Fruit fly (Drosophila melanogaster) whole organism, embryonic: ENCODE measurements around the gene Ist1.

Source experiments
- Antp ChIP-seq: fragments of 200-800 bp; sonication (Bioruptor generic); optimal IDR thresholded peaks from 3 replicates; lab custom pipeline; 2016; ENCODE audit warnings: missing biosample characterization, missing genetic modification characterization
- C15 ChIP-seq: fragments of 200-800 bp; sonication (Bioruptor generic); IDR thresholded peaks from 3 replicates; pipeline ENCODE4 v1.3.6; 2022; ENCODE audit warnings: missing biosample characterization, missing genetic modification characterization
- CG10209 ChIP-seq: fragments of 200-800 bp; sonication (Bioruptor generic); optimal IDR thresholded peaks from 3 replicates; lab custom pipeline; 2017; ENCODE audit warnings: missing biosample characterization, mild to moderate bottlenecking, missing genetic modification characterization, missing genetic modification reagents
- CG1024 ChIP-seq: fragments of 200-800 bp; sonication (Bioruptor generic); IDR thresholded peaks from 2 replicates; pipeline ENCODE4 v1.3.6; 2022; ENCODE audit warnings: missing biosample characterization, missing genetic modification characterization
- CG10366 ChIP-seq: fragments of 200-800 bp; sonication (Bioruptor generic); IDR thresholded peaks from 2 replicates; pipeline ENCODE4 v1.3.6; 2022; ENCODE audit warnings: missing biosample characterization, missing genetic modification characterization
- CG10654 ChIP-seq: fragments of 200-800 bp; sonication (Bioruptor generic); optimal IDR thresholded peaks from 2 replicates; lab custom pipeline; 2016; ENCODE audit warnings: missing biosample characterization, missing genetic modification characterization
- CG12744 ChIP-seq: fragments of 200-800 bp; sonication (Bioruptor generic); optimal IDR thresholded peaks from 2 replicates; lab custom pipeline; 2016; ENCODE audit warnings: missing biosample characterization, missing genetic modification characterization
- CG12942 ChIP-seq: fragments of 200-800 bp; sonication (Bioruptor generic); optimal IDR thresholded peaks from 3 replicates; lab custom pipeline; 2016; ENCODE audit warnings: missing biosample characterization, missing genetic modification characterization
- CG14050 ChIP-seq: fragments of 200-800 bp; sonication (Bioruptor generic); IDR thresholded peaks from 3 replicates; pipeline ENCODE4 v1.3.6; 2022; ENCODE audit warnings: missing biosample characterization, missing genetic modification characterization
- CG14441 ChIP-seq: fragments of 200-800 bp; sonication (Bioruptor generic); IDR thresholded peaks from 2 replicates; pipeline ENCODE4 v1.3.6; 2022; ENCODE audit warnings: missing biosample characterization, missing genetic modification characterization
- CG14965 ChIP-seq: fragments of 200-800 bp; sonication (Bioruptor generic); optimal IDR thresholded peaks from 2 replicates; lab custom pipeline; 2016; ENCODE audit warnings: missing biosample characterization, missing genetic modification characterization, borderline replicate concordance
- CG17612 ChIP-seq: fragments of 200-800 bp; sonication (Bioruptor generic); IDR thresholded peaks from 2 replicates; pipeline ENCODE4 v1.3.6; 2022; ENCODE audit warnings: missing biosample characterization, missing genetic modification characterization
- CG18599 ChIP-seq: fragments of 200-800 bp; sonication (Bioruptor generic); optimal IDR thresholded peaks from 3 replicates; lab custom pipeline; 2017; ENCODE audit warnings: missing biosample characterization, missing genetic modification characterization, mild to moderate bottlenecking, moderate library complexity, missing genetic modification reagents
- CG18764 ChIP-seq: fragments of 200-800 bp; sonication (Bioruptor generic); optimal IDR thresholded peaks from 3 replicates; lab custom pipeline; 2016; ENCODE audit warnings: missing biosample characterization, missing genetic modification characterization
- CG3065 ChIP-seq: fragments of 200-800 bp; sonication (Bioruptor generic); optimal IDR thresholded peaks from 2 replicates; lab custom pipeline; 2016; ENCODE audit warnings: missing biosample characterization, missing genetic modification characterization
- CG3726 ChIP-seq: fragments of 200-800 bp; sonication (Bioruptor generic); IDR thresholded peaks from 3 replicates; pipeline ENCODE4, ENCODE4 v1.3.6; 2022; ENCODE audit warnings: missing biosample characterization, missing genetic modification characterization
- CG3847 ChIP-seq: fragments of 200-800 bp; sonication (Bioruptor generic); IDR thresholded peaks from 2 replicates; pipeline ENCODE4 v1.3.6; 2022; ENCODE audit warnings: missing biosample characterization, missing genetic modification characterization
- CG4617 ChIP-seq: fragments of 200-800 bp; sonication (Bioruptor generic); optimal IDR thresholded peaks from 3 replicates; lab custom pipeline; 2016; ENCODE audit warnings: missing biosample characterization, missing genetic modification characterization, borderline replicate concordance
- CG4730 ChIP-seq: fragments of 200-800 bp; sonication (Bioruptor generic); IDR thresholded peaks from 2 replicates; pipeline ENCODE4 v1.3.6; 2022; ENCODE audit warnings: missing biosample characterization, missing genetic modification characterization
- CG6689 ChIP-seq: fragments of 200-800 bp; sonication (Bioruptor generic); IDR thresholded peaks from 2 replicates; pipeline ENCODE4 v1.3.6; 2022; ENCODE audit warnings: missing biosample characterization, missing genetic modification characterization
- CG6854 ChIP-seq: fragments of 200-800 bp; sonication (Bioruptor generic); optimal IDR thresholded peaks from 3 replicates; lab custom pipeline; 2017; ENCODE audit warnings: missing biosample characterization, mild to moderate bottlenecking, missing genetic modification characterization
- CG7556 ChIP-seq: fragments of 200-800 bp; sonication (Bioruptor generic); optimal IDR thresholded peaks from 2 replicates; lab custom pipeline; 2017; ENCODE audit warnings: missing biosample characterization, mild to moderate bottlenecking, missing genetic modification characterization
- CG7786 ChIP-seq: fragments of 200-800 bp; sonication (Bioruptor generic); optimal IDR thresholded peaks from 2 replicates; lab custom pipeline; 2016; ENCODE audit warnings: missing biosample characterization, missing genetic modification characterization
- D19B ChIP-seq: fragments of 200-800 bp; sonication (Bioruptor generic); optimal IDR thresholded peaks from 2 replicates; lab custom pipeline; 2017; ENCODE audit warnings: missing biosample characterization, mild to moderate bottlenecking, missing genetic modification characterization
- Fer2 ChIP-seq: fragments of 200-800 bp; sonication (Bioruptor generic); optimal IDR thresholded peaks from 2 replicates; lab custom pipeline; 2018; ENCODE audit warnings: missing biosample characterization, mild to moderate bottlenecking, missing genetic modification characterization, moderate library complexity
- Hr39 ChIP-seq: fragments of >200 bp; optimal IDR thresholded peaks from 2 replicates; lab custom pipeline; 2017
- MTF-1 ChIP-seq: fragments of 200-800 bp; sonication (Bioruptor generic); optimal IDR thresholded peaks from 2 replicates; lab custom pipeline; 2018; ENCODE audit warnings: missing biosample characterization, mild to moderate bottlenecking, missing genetic modification characterization, borderline replicate concordance
- Meics ChIP-seq: fragments of 200-800 bp; sonication (Bioruptor generic); optimal IDR thresholded peaks from 2 replicates; lab custom pipeline; 2017; ENCODE audit warnings: missing biosample characterization, mild to moderate bottlenecking, missing genetic modification characterization
- Nf-YB ChIP-seq: fragments of 200-800 bp; sonication (Bioruptor generic); optimal IDR thresholded peaks from 3 replicates; lab custom pipeline; 2019; ENCODE audit warnings: missing biosample characterization, mild to moderate bottlenecking, missing genetic modification characterization, moderate library complexity
- Oaz ChIP-seq: fragments of 200-800 bp; sonication (Bioruptor generic); IDR thresholded peaks from 2 replicates; pipeline ENCODE4 v1.3.6; 2022; ENCODE audit warnings: missing biosample characterization, missing genetic modification characterization
- Poxn ChIP-seq: fragments of 200-800 bp; sonication (Bioruptor generic); IDR thresholded peaks from 2 replicates; pipeline ENCODE4 v1.3.6; 2022; ENCODE audit warnings: missing biosample characterization, missing genetic modification characterization
- Sox100B ChIP-seq: fragments of 200-800 bp; sonication (Bioruptor generic); optimal IDR thresholded peaks from 3 replicates; lab custom pipeline; 2018; ENCODE audit warnings: missing biosample characterization, mild to moderate bottlenecking, missing genetic modification characterization
- Ssrp ChIP-seq: fragments of 200-800 bp; sonication (Bioruptor generic); optimal IDR thresholded peaks from 2 replicates; lab custom pipeline; 2018; ENCODE audit warnings: missing biosample characterization, mild to moderate bottlenecking, missing genetic modification characterization, moderate library complexity
- Stat92E ChIP-seq, 3 experiments: fragments of >200 bp in 2 of 3; fragments of 200-800 bp in 1 of 3; sonication (Bioruptor generic) in 1 of 3; optimal IDR thresholded peaks; 2 replicates each; lab custom pipeline; 2017 to 2019; ENCODE audit warnings: missing biosample characterization in 3 of 3, missing genetic modification characterization in 3 of 3, mild to moderate bottlenecking in 1 of 3, moderate library complexity in 1 of 3
- YL-1 ChIP-seq: fragments of 200-800 bp; sonication (Bioruptor generic); optimal IDR thresholded peaks from 3 replicates; lab custom pipeline; 2017; ENCODE audit warnings: missing biosample characterization, mild to moderate bottlenecking, missing genetic modification characterization
- abd-A ChIP-seq: fragments of 200-800 bp; sonication (Bioruptor generic); optimal IDR thresholded peaks from 3 replicates; lab custom pipeline; 2019; ENCODE audit warnings: missing biosample characterization, mild to moderate bottlenecking, missing genetic modification characterization, moderate library complexity
- al ChIP-seq: fragments of 200-800 bp; sonication (Bioruptor generic); IDR thresholded peaks from 2 replicates; pipeline ENCODE4 v1.3.6; 2022; ENCODE audit warnings: missing biosample characterization, missing genetic modification characterization
- bbx ChIP-seq: fragments of 200-800 bp; sonication (Bioruptor generic); IDR thresholded peaks from 2 replicates; pipeline ENCODE4 v1.3.6; 2022; ENCODE audit warnings: missing biosample characterization, missing genetic modification characterization; ENCODE audit not compliant: partially characterized antibody
- br ChIP-seq: fragments of >200 bp; optimal IDR thresholded peaks from 2 replicates; lab custom pipeline; 2017
- crol ChIP-seq: fragments of 200-800 bp; sonication (Bioruptor generic); IDR thresholded peaks from 2 replicates; pipeline ENCODE4 v1.3.6; 2022; ENCODE audit warnings: missing biosample characterization, missing genetic modification characterization
- crp ChIP-seq, 2 experiments: fragments of 200-800 bp; sonication (Bioruptor generic); optimal IDR thresholded peaks; 2 replicates in 1 of 2; 3 replicates in 1 of 2; lab custom pipeline; 2017; ENCODE audit warnings: missing biosample characterization in 2 of 2, missing genetic modification characterization in 2 of 2, mild to moderate bottlenecking in 1 of 2, moderate library complexity in 1 of 2
- dmrt99B ChIP-seq: fragments of 200-800 bp; sonication (Bioruptor generic); optimal IDR thresholded peaks from 2 replicates; lab custom pipeline; 2018; ENCODE audit warnings: missing biosample characterization, mild to moderate bottlenecking, missing genetic modification characterization, moderate library complexity
- eyg ChIP-seq: fragments of 200-800 bp; sonication (Bioruptor generic); optimal IDR thresholded peaks from 3 replicates; lab custom pipeline; 2016; ENCODE audit warnings: missing biosample characterization, missing genetic modification characterization
- fru ChIP-seq: fragments of >200 bp; optimal IDR thresholded peaks from 2 replicates; lab custom pipeline; 2017
- ftz-f1 ChIP-seq: fragments of 200-800 bp; sonication (Bioruptor generic); optimal IDR thresholded peaks from 2 replicates; lab custom pipeline; 2016; ENCODE audit warnings: missing biosample characterization, missing genetic modification characterization
- gfzf ChIP-seq: fragments of 200-800 bp; sonication (Bioruptor generic); optimal IDR thresholded peaks from 2 replicates; lab custom pipeline; 2016; ENCODE audit warnings: missing biosample characterization, mild to moderate bottlenecking, missing genetic modification characterization, moderate library complexity
- jing ChIP-seq: fragments of 200-800 bp; sonication (Bioruptor generic); optimal IDR thresholded peaks from 2 replicates; lab custom pipeline; 2018; ENCODE audit warnings: missing biosample characterization, mild to moderate bottlenecking, missing genetic modification characterization
- pzg ChIP-seq: fragments of 200-800 bp; sonication (Bioruptor generic); optimal IDR thresholded peaks from 3 replicates; lab custom pipeline; 2018; ENCODE audit warnings: missing biosample characterization, mild to moderate bottlenecking, missing genetic modification characterization, moderate library complexity
- ro ChIP-seq: fragments of 200-800 bp; sonication (Bioruptor generic); IDR thresholded peaks from 2 replicates; pipeline ENCODE4 v1.3.6; 2022; ENCODE audit warnings: missing biosample characterization, missing genetic modification characterization
- row ChIP-seq: fragments of 200-800 bp; sonication (Bioruptor generic); IDR thresholded peaks from 3 replicates; pipeline ENCODE4 v1.3.6; 2022; ENCODE audit warnings: missing biosample characterization, missing genetic modification characterization
- so ChIP-seq: fragments of 200-800 bp; sonication (Bioruptor generic); IDR thresholded peaks from 3 replicates; pipeline ENCODE4 v1.3.6; 2022; ENCODE audit warnings: missing biosample characterization, missing genetic modification characterization
- trem ChIP-seq: fragments of 200-800 bp; optimal IDR thresholded peaks from 3 replicates; lab custom pipeline; 2019; ENCODE audit warnings: missing biosample characterization, mild to moderate bottlenecking, missing genetic modification characterization, moderate library complexity

Ist1 gene

dm6 chr3L:6742974-6743345 is 13.3 kb downstream of the Ist1 start, which contains the start of gene dikar (continued):
- TF ChIP-seq CG7786 (GFP tag; lab: Kevin White, UChicago) = peak; percentile 28
- TF ChIP-seq CG3065 (GFP tag; lab: Kevin White, UChicago) = peak; percentile 11
- TF ChIP-seq CG14965 = no peak
- TF ChIP-seq crol = no peak
- peak; percentile 70 for TF ChIP-seq CG14441 (GFP tag; lab: Robert Waterston, UW)
- TF ChIP-seq Hr39 (lab: Kevin White, UChicago) = no peak
- TF ChIP-seq CG12942 (GFP tag; lab: Kevin White, UChicago) = peak; percentile 20
- TF ChIP-seq CG18764 (GFP tag; lab: Kevin White, UChicago) = no peak
- peak; percentile 59; the same call in 1 of the 2 replicates for TF ChIP-seq CG1024 (GFP tag; lab: Robert Waterston, UW)
- TF ChIP-seq eyg = no peak
- TF ChIP-seq Oaz = 0 out of 2 replicates have a peak, but pooled peaks have one; percentile 8
- no peak for TF ChIP-seq crp (GFP tag; optimal IDR thresholded peaks at IDR 0.05; lab: Kevin White, UChicago)
- TF ChIP-seq Ssrp (tag; lab: Kevin White, UChicago) = peak; percentile 26
- no peak for TF ChIP-seq abd-A (tag; lab: Kevin White, UChicago)
- TF ChIP-seq Nf-YB = no peak
- peak; percentile 38 for TF ChIP-seq Fer2 (tag; lab: Kevin White, UChicago)
- TF ChIP-seq bbx (GFP tag; lab: Robert Waterston, UW) = peak; percentile 86
- no peak for TF ChIP-seq gfzf
- no peak for TF ChIP-seq Sox100B
- peak; percentile 28; the same call in 1 of the 3 replicates for TF ChIP-seq CG14050 (GFP tag; lab: Robert Waterston, UW)
- peak; percentile 51 for TF ChIP-seq Meics (GFP tag; lab: Kevin White, UChicago)
- no peak for TF ChIP-seq CG12744 (GFP tag; lab: Kevin White, UChicago)
- no peak for TF ChIP-seq dmrt99B (tag; lab: Kevin White, UChicago)

- TF ChIP-seq pzg (GFP tag; lab: Kevin White, UChicago) (peak; percentile 36), C15 (no peak), CG18599 (GFP tag; lab: Kevin White, UChicago) (no peak), jing (no peak), so (GFP tag; lab: Robert Waterston, UW) (no peak), Antp (GFP tag; lab: Kevin White, UChicago) (no peak), CG10209 (GFP tag; lab: Kevin White, UChicago) (no peak), ftz-f1 (GFP tag; lab: Kevin White, UChicago) (peak; percentile 38), YL-1 (GFP tag; lab: Kevin White, UChicago) (peak; percentile 97), CG7556 (no peak), CG10366 (GFP tag; lab: Robert Waterston, UW) (no peak), CG3847 (peak; percentile 47), CG4730 (no peak), CG10654 (GFP tag; lab: Kevin White, UChicago) (no peak), CG3726 (no peak), trem (peak; percentile 5), D19B (GFP tag; lab: Kevin White, UChicago) (no peak), MTF-1 (GFP tag; lab: Kevin White, UChicago) (no peak), Stat92E (GFP tag; optimal IDR thresholded peaks at IDR 0.05; lab: Kevin White, UChicago) (no peak), CG6689 (GFP tag; lab: Robert Waterston, UW) (no peak), al (GFP tag; lab: Robert Waterston, UW) (no peak), CG6854 (GFP tag; lab: Kevin White, UChicago) (no peak), CG17612 (GFP tag; lab: Robert Waterston, UW) (no peak), Poxn (no peak), fru (lab: Kevin White, UChicago) (no peak), ro (no peak), br (lab: Kevin White, UChicago) (no peak), row (GFP tag; lab: Robert Waterston, UW) (no peak; the same call in 2 of the 3 replicates), CG4617 (GFP tag; lab: Kevin White, UChicago) (peak; percentile 97)
Observed at dm6 chr3L:6742110-6742718, 14.1 kb downstream of the Ist1 start.
